Worm (Caenorhabditis elegans) whole organism, young adult: ENCODE data around the gene F58A6.5.

Source experiments
- B0019.2 ChIP-seq: fragments of 200-800 bp; sonication (Bioruptor generic); conservative IDR thresholded peaks from 2 replicates; pipeline ENCODE4 v1.3.6; 2022; ENCODE audit warnings: missing genetic modification reagents, missing genetic modification characterization, missing compliant biosample characterization
- B0035.1 ChIP-seq: sonication (generic microtip); optimal IDR thresholded peaks from 2 replicates; lab custom pipeline; 2016; ENCODE audit warnings: missing genetic modification characterization, mild to moderate bottlenecking, missing compliant biosample characterization, missing genotype, missing genetic modification reagents
- C17E4.6 ChIP-seq: fragments of 200-800 bp; sonication (Bioruptor generic); IDR thresholded peaks from 2 replicates; pipeline ENCODE4 v1.3.6; 2022; ENCODE audit warnings: missing genetic modification reagents, missing genetic modification characterization, missing compliant biosample characterization
- F37B4.10 ChIP-seq: fragments of 200-800 bp; sonication (Bioruptor generic); IDR thresholded peaks from 2 replicates; pipeline ENCODE4 v1.3.6; 2022; ENCODE audit warnings: missing genetic modification characterization, missing compliant biosample characterization
- F49E8.2 ChIP-seq: sonication (generic microtip); optimal IDR thresholded peaks from 3 replicates; lab custom pipeline; 2017; ENCODE audit warnings: missing genetic modification characterization, mild to moderate bottlenecking, missing compliant biosample characterization, antibody characterized with exemption, moderate library complexity; ENCODE audit not compliant: insufficient read depth
- F52B5.7 ChIP-seq: sonication (generic microtip); optimal IDR thresholded peaks from 2 replicates; lab custom pipeline; 2016; ENCODE audit warnings: mild to moderate bottlenecking, missing genetic modification characterization, missing compliant biosample characterization
- F55B11.4 ChIP-seq: sonication (generic microtip); optimal IDR thresholded peaks from 2 replicates; lab custom pipeline; 2016; ENCODE audit warnings: missing compliant biosample characterization, missing genetic modification characterization, borderline replicate concordance; ENCODE audit not compliant: insufficient read depth
- T07F8.4 ChIP-seq: sonication (generic microtip); optimal IDR thresholded peaks from 2 replicates; lab custom pipeline; 2016; ENCODE audit warnings: mild to moderate bottlenecking, missing genetic modification characterization, moderate library complexity, missing compliant biosample characterization
- Y53F4B.3 ChIP-seq: fragments of 200-800 bp; sonication (Bioruptor generic); IDR thresholded peaks from 2 replicates; pipeline ENCODE4 v1.3.6; 2022; ENCODE audit warnings: missing genetic modification reagents, missing genetic modification characterization, missing compliant biosample characterization
- Y53G8AR.9 ChIP-seq: fragments of 200-800 bp; sonication (Bioruptor generic); conservative IDR thresholded peaks from 2 replicates; pipeline ENCODE4 v1.3.6; 2022; ENCODE audit warnings: missing genetic modification reagents, missing genetic modification characterization, missing compliant biosample characterization
- Y56A3A.18 ChIP-seq: fragments of 200-800 bp; sonication (Bioruptor generic); IDR thresholded peaks from 2 replicates; pipeline ENCODE4 v1.3.6; 2022; ENCODE audit warnings: missing genetic modification reagents, missing genetic modification characterization, missing compliant biosample characterization
- Y95B8A.8 ChIP-seq: fragments of 200-800 bp; sonication (Bioruptor generic); IDR thresholded peaks from 2 replicates; pipeline ENCODE4 v1.3.6; 2022; ENCODE audit warnings: missing genetic modification reagents, missing genetic modification characterization, missing compliant biosample characterization
- ZK185.1 ChIP-seq: sonication (generic microtip); optimal IDR thresholded peaks from 2 replicates; lab custom pipeline; 2016; ENCODE audit warnings: mild to moderate bottlenecking, missing genetic modification characterization, missing compliant biosample characterization; ENCODE audit not compliant: poor library complexity, severe bottlenecking
- ama-1 ChIP-seq, 3 experiments: fragments of 150-350 bp in 1 of 3; sonication (generic microtip) in 2 of 3; optimal IDR thresholded peaks; 2 replicates each; lab custom pipeline; 2014 to 2018; ENCODE audit warnings: missing biosample characterization in 2 of 3, missing genetic modification characterization in 2 of 3, missing genetic modification reagents in 2 of 3
- atf-7 ChIP-seq: sonication (generic microtip); optimal IDR thresholded peaks from 2 replicates; lab custom pipeline; 2017; ENCODE audit warnings: mild to moderate bottlenecking, missing genetic modification characterization, missing compliant biosample characterization
- athp-1 ChIP-seq: sonication (generic microtip); optimal IDR thresholded peaks from 2 replicates; lab custom pipeline; 2017; ENCODE audit warnings: mild to moderate bottlenecking, missing genetic modification characterization, missing compliant biosample characterization
- attf-3 ChIP-seq: fragments of 200-800 bp; sonication (Bioruptor generic); conservative IDR thresholded peaks from 2 replicates; pipeline ENCODE4 v1.3.6; 2022; ENCODE audit warnings: missing genetic modification reagents, missing genetic modification characterization, missing compliant biosample characterization
- cebp-1 ChIP-seq, 2 experiments: fragments of 200-800 bp in 1 of 2; sonication (Bioruptor generic) in 1 of 2; sonication (generic microtip) in 1 of 2; IDR thresholded peaks in 1 of 2; optimal IDR thresholded peaks in 1 of 2; 2 replicates each; pipeline versions ENCODE4 v1.3.6 to Lab custom; 2017 to 2022; ENCODE audit warnings: missing compliant biosample characterization in 2 of 2, missing genetic modification characterization in 2 of 2, mild to moderate bottlenecking in 1 of 2, missing genetic modification reagents in 1 of 2, moderate library complexity in 1 of 2
- die-1 ChIP-seq: sonication (generic microtip); optimal IDR thresholded peaks from 2 replicates; lab custom pipeline; 2016; ENCODE audit warnings: missing genotype, mild to moderate bottlenecking, missing genetic modification characterization, missing compliant biosample characterization
- dpff-1 ChIP-seq: sonication (generic microtip); optimal IDR thresholded peaks from 2 replicates; lab custom pipeline; 2017; ENCODE audit warnings: mild to moderate bottlenecking, missing genetic modification characterization, missing compliant biosample characterization
- hrde-1 ChIP-seq: sonication (generic microtip); optimal IDR thresholded peaks from 2 replicates; lab custom pipeline; 2016; ENCODE audit warnings: missing genetic modification characterization, mild to moderate bottlenecking, missing compliant biosample characterization, moderate library complexity, missing genotype, missing genetic modification reagents, borderline replicate concordance
- hsf-1 ChIP-seq: fragments of 200-800 bp; sonication (Bioruptor generic); IDR thresholded peaks from 2 replicates; pipeline ENCODE4 v1.3.6; 2022; ENCODE audit warnings: missing genetic modification reagents, missing genetic modification characterization, missing compliant biosample characterization
- lag-1 ChIP-seq: fragments of 200-800 bp; sonication (Bioruptor generic); IDR thresholded peaks from 2 replicates; pipeline ENCODE4 v1.3.6; 2022; ENCODE audit warnings: missing genetic modification reagents, missing genetic modification characterization, missing compliant biosample characterization
- let-526 ChIP-seq: fragments of 200-800 bp; sonication (Bioruptor generic); IDR thresholded peaks from 2 replicates; pipeline ENCODE4 v1.3.6; 2022; ENCODE audit warnings: missing genetic modification reagents, missing genetic modification characterization, missing compliant biosample characterization
- lin-35 ChIP-seq, 3 experiments: fragments of 150-350 bp in 2 of 3; sonication (generic microtip) in 1 of 3; optimal IDR thresholded peaks; 2 replicates each; lab custom pipeline; 2014 to 2018; ENCODE audit warnings: missing biosample characterization in 3 of 3, missing genetic modification characterization in 3 of 3, missing genetic modification reagents in 3 of 3
- lin-40 ChIP-seq: sonication (generic microtip); optimal IDR thresholded peaks from 2 replicates; lab custom pipeline; 2016; ENCODE audit warnings: missing genetic modification characterization, mild to moderate bottlenecking, missing compliant biosample characterization, missing genotype, missing genetic modification reagents
- lin-54 ChIP-seq: fragments of 200-800 bp; sonication (Bioruptor generic); optimal IDR thresholded peaks from 2 replicates; lab custom pipeline; 2018; ENCODE audit warnings: mild to moderate bottlenecking, missing genetic modification characterization, missing compliant biosample characterization
- lir-1 ChIP-seq: fragments of 200-800 bp; sonication (Bioruptor generic); conservative IDR thresholded peaks from 2 replicates; pipeline ENCODE4 v1.3.6; 2022; ENCODE audit warnings: missing genetic modification reagents, missing genetic modification characterization, missing compliant biosample characterization
- lsy-27 ChIP-seq: sonication (generic microtip); optimal IDR thresholded peaks from 2 replicates; lab custom pipeline; 2017; ENCODE audit warnings: missing genetic modification characterization, mild to moderate bottlenecking, missing compliant biosample characterization, antibody characterized with exemption, missing genotype, borderline replicate concordance; ENCODE audit not compliant: insufficient read depth
- madf-10 ChIP-seq: sonication (generic microtip); optimal IDR thresholded peaks from 2 replicates; lab custom pipeline; 2016; ENCODE audit warnings: mild to moderate bottlenecking, missing genetic modification characterization, missing compliant biosample characterization
- madf-8 ChIP-seq: fragments of 200-800 bp; sonication (Bioruptor generic); conservative IDR thresholded peaks from 2 replicates; pipeline ENCODE4 v1.3.6; 2022; ENCODE audit warnings: missing genetic modification reagents, missing genetic modification characterization, missing compliant biosample characterization
- mel-28 ChIP-seq: sonication (generic microtip); optimal IDR thresholded peaks from 2 replicates; lab custom pipeline; 2016; ENCODE audit warnings: borderline replicate concordance, mild to moderate bottlenecking, missing genetic modification characterization, missing compliant biosample characterization
- mes-4 ChIP-seq: sonication (generic microtip); optimal IDR thresholded peaks from 2 replicates; lab custom pipeline; 2016; ENCODE audit warnings: missing genotype, missing genetic modification characterization, missing compliant biosample characterization
- nfya-1 ChIP-seq: sonication (generic microtip); optimal IDR thresholded peaks from 2 replicates; lab custom pipeline; 2017; ENCODE audit warnings: antibody characterized with exemption, missing compliant biosample characterization, missing genetic modification characterization, borderline replicate concordance; ENCODE audit not compliant: insufficient read depth
- nfyb-1 ChIP-seq: fragments of 200-800 bp; sonication (Bioruptor generic); IDR thresholded peaks from 2 replicates; pipeline ENCODE4 v1.3.6; 2022; ENCODE audit warnings: missing genetic modification reagents, missing genetic modification characterization, missing compliant biosample characterization
- pbrm-1 ChIP-seq: fragments of 200-800 bp; sonication (Bioruptor generic); IDR thresholded peaks from 2 replicates; pipeline ENCODE4 v1.3.6; 2022; ENCODE audit warnings: missing genetic modification reagents, missing genetic modification characterization, missing compliant biosample characterization
- rcor-1 ChIP-seq: fragments of 200-800 bp; sonication (Bioruptor generic); IDR thresholded peaks from 2 replicates; pipeline ENCODE4 v1.3.6; 2022; ENCODE audit warnings: missing genetic modification reagents, missing genetic modification characterization, missing compliant biosample characterization
- rec-8 ChIP-seq, 2 experiments: sonication (generic microtip); optimal IDR thresholded peaks; 2 replicates each; lab custom pipeline; 2016; ENCODE audit warnings: mild to moderate bottlenecking in 2 of 2, missing genetic modification characterization in 2 of 2, missing genetic modification reagents in 2 of 2, missing genotype in 2 of 2, missing biosample characterization in 1 of 2, missing compliant biosample characterization in 1 of 2, moderate library complexity in 1 of 2
- repo-1 ChIP-seq: sonication (generic microtip); optimal IDR thresholded peaks from 2 replicates; lab custom pipeline; 2017; ENCODE audit warnings: mild to moderate bottlenecking, missing genetic modification characterization, missing compliant biosample characterization
- sdz-38 ChIP-seq: sonication (generic microtip); optimal IDR thresholded peaks from 2 replicates; lab custom pipeline; 2016; ENCODE audit warnings: missing genotype, missing genetic modification characterization, missing compliant biosample characterization
- sea-2 ChIP-seq: fragments of 200-800 bp; sonication (Bioruptor generic); IDR thresholded peaks from 2 replicates; pipeline ENCODE4 v1.3.6; 2022; ENCODE audit warnings: missing genetic modification characterization, missing compliant biosample characterization
- tlf-1 ChIP-seq: fragments of 200-800 bp; sonication (Bioruptor generic); optimal IDR thresholded peaks from 2 replicates; lab custom pipeline; 2018; ENCODE audit warnings: mild to moderate bottlenecking, missing genetic modification characterization, missing compliant biosample characterization
- unc-130 ChIP-seq: sonication (generic microtip); optimal IDR thresholded peaks from 2 replicates; lab custom pipeline; 2016; ENCODE audit warnings: missing genetic modification reagents, missing genetic modification characterization, missing compliant biosample characterization
- ztf-18 ChIP-seq: sonication (generic microtip); optimal IDR thresholded peaks from 2 replicates; lab custom pipeline; 2016; ENCODE audit warnings: missing genotype, mild to moderate bottlenecking, missing genetic modification characterization, missing compliant biosample characterization
- ztf-6 ChIP-seq: fragments of 200-800 bp; sonication (Bioruptor generic); IDR thresholded peaks from 2 replicates; pipeline ENCODE4 v1.3.6; 2022; ENCODE audit warnings: missing genetic modification reagents, missing genetic modification characterization, missing compliant biosample characterization

Gene F58A6.5

DNA sequence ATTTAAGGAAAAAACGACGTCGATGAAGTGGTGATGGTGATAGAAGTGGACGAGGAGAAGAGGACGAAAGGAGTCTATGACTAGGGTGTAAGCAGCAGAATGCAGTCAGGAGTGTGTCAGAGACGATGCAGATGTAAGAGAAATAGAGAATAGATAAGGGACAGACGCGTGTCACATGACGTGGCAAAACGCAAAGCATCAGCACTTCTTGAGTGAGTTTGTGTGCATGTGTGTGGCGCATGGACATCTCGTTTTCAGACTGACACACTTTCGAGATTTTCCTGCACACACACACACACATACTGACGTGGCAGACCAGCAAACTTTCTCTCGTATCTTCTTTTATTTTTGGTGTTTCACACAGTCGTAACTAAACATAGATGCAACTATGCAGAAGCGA lies 34.2 kb upstream of the F58A6.5 start (continued):
- no peak for TF ChIP-seq hrde-1 (tag; lab: Kevin White, UChicago)
- no peak for TF ChIP-seq die-1 (tag; lab: Kevin White, UChicago)
- peak; percentile 72 for TF ChIP-seq lin-40
- TF ChIP-seq C17E4.6 (GFP tag; lab: Robert Waterston, UW): no peak
- peak; percentile 57; the same call in 1 of the 2 replicates for TF ChIP-seq Y53G8AR.9 (GFP tag; lab: Robert Waterston, UW)
- no peak for TF ChIP-seq sdz-38 (tag; lab: Kevin White, UChicago)
- no peak for TF ChIP-seq ztf-6
- no peak for TF ChIP-seq T07F8.4 (tag; lab: Kevin White, UChicago)
- TF ChIP-seq dpff-1 (tag; lab: Kevin White, UChicago): no peak
- TF ChIP-seq lin-35 (GFP tag; optimal IDR thresholded peaks at IDR 0.05; lab: Kevin White, UChicago): peak in 1 of 3 experiments; percentile 60
- no peak for TF ChIP-seq athp-1 (tag; lab: Kevin White, UChicago)

DNA sequence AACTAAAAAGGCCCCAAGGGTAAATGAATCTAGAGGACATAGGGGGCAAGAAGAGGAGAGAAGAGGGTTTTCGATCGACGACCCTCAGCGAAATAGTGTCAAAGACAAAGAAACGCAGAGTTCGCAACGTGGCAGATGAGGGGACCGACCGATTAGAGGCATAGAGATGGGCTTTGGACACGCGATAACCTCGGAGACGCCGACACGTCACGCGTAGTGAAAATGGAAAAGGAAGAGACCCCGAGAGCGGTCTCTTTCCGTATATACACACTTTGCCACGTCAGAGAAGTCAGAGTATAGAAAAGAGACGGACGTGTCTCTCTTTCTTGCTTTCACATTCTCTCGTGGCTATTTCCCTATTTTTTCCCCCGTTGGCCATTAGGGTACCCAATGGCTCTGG lies 33.2 kb upstream of the F58A6.5 start:
- TF ChIP-seq madf-10 (tag; lab: Kevin White, UChicago) (peak; percentile 61), pbrm-1 (GFP tag; lab: Robert Waterston, UW) (0 out of 2 replicates have a peak, but pooled peaks have one; percentile 34), nfyb-1 (GFP tag; lab: Robert Waterston, UW) (peak; percentile 81), ZK185.1 (tag; lab: Kevin White, UChicago) (peak; percentile 47), hsf-1 (GFP tag; lab: Robert Waterston, UW) (0 out of 2 replicates have a peak, but pooled peaks have one; percentile 15), cebp-1 (GFP tag; IDR thresholded peaks at IDR 0.05; lab: Robert Waterston, UW) (no peak), cebp-1 (tag; optimal IDR thresholded peaks at IDR 0.05; lab: Kevin White, UChicago) (peak; percentile 72), F52B5.7 (tag; lab: Kevin White, UChicago) (peak; percentile 32), madf-8 (GFP tag; lab: Robert Waterston, UW) (no peak), lin-54 (GFP tag; lab: Kevin White, UChicago) (peak; percentile 2), repo-1 (tag; lab: Kevin White, UChicago) (peak; percentile 55), F37B4.10 (no peak), lin-40 (peak; percentile 58), attf-3 (GFP tag; lab: Robert Waterston, UW) (no peak), unc-130 (no peak), nfya-1 (tag; lab: Kevin White, UChicago) (no peak), rec-8 (tag; optimal IDR thresholded peaks at IDR 0.05; lab: Kevin White, UChicago) (no peak), atf-7 (tag; lab: Kevin White, UChicago) (peak; percentile 26), dpff-1 (tag; lab: Kevin White, UChicago) (no peak), Y95B8A.8 (no peak), ztf-18 (tag; lab: Kevin White, UChicago) (peak; percentile 26), let-526 (GFP tag; lab: Robert Waterston, UW) (no peak), mes-4 (no peak), Y53F4B.3 (no peak), lir-1 (GFP tag; lab: Robert Waterston, UW) (0 out of 2 replicates have a peak, but pooled peaks have one; percentile 29), rcor-1 (GFP tag; lab: Robert Waterston, UW) (no peak; the same call in 1 of the 2 replicates), F49E8.2 (tag; lab: Kevin White, UChicago) (no peak), sea-2 (GFP tag; lab: Robert Waterston, UW) (no peak), F55B11.4 (no peak), ama-1 (optimal IDR thresholded peaks at IDR 0.05; lab: Kevin White, UChicago) (no peak), ama-1 (GFP tag; optimal IDR thresholded peaks at IDR 0.05; lab: Kevin White, UChicago) (no peak), lag-1 (GFP tag; lab: Robert Waterston, UW) (no peak), Y56A3A.18 (no peak), tlf-1 (GFP tag; lab: Kevin White, UChicago) (no peak), B0035.1 (tag; lab: Kevin White, UChicago) (no peak), lsy-27 (tag; lab: Kevin White, UChicago) (no peak), mel-28 (tag; lab: Kevin White, UChicago) (no peak), B0019.2 (no peak)
